Comparison of ENCODE assay signal across 5 worm cellular contexts in the genomic region with DNA sequence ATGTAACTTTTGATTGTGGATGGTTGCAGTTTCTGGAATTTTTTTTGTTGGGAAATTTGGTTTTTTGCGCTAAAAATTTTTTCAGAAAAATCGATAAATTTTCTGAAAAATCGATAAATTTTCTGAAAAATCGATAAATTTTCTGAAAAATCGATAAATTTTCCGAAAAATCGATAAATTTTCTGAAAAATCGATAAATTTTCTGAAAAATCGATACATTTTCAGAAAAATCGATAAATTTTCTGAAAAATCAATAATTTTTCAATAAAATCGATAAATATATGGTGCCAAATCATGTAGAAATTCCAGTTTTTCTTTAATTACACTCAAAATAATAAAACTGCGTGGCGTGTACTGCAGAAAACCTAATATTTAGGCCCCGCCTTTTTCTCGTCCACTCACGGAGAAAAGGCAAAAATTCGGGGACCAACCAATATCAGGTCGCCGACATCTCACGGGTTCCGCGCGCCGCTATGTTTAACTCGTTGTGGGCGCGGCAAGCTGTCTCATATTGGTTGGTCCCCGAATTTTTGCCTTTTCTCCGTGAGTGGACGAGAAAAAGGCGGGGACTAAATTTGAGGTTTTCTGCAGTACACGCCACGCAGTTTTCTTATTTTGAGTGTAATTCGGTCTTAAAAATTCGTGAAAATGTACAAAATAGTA.
TF ChIP-seq lines count a peak whose summit lies in the region.
"Not testable (repeated sequence)": the region's sequence is repeated elsewhere in the genome, so short reads cannot be mapped to it uniquely, and the experiment has no call there.

No protein-coding gene starts in this region.

TF ChIP-seq in whole organism, L3 larva, 47 proteins besides CTCF, POLR2A, EP300 and RAD21:
- TF ChIP-seq ceh-28 (tag; optimal IDR thresholded peaks at IDR 0.05; lab: Kevin White, UChicago): peak; percentile 96
TF ChIP-seq in whole organism, L3 larva: peak in this region for 1; not testable (repeated sequence) for 46.

TF ChIP-seq in whole organism, L4 larva, 104 proteins besides CTCF, POLR2A, EP300 and RAD21:
- TF ChIP-seq ceh-28 (tag; optimal IDR thresholded peaks at IDR 0.05; lab: Kevin White, UChicago) (peak; percentile 80), lin-38 (GFP tag; IDR thresholded peaks at IDR 0.05; lab: Robert Waterston, UW) (0 out of 2 replicates have a peak, but pooled peaks have one; percentile 8)

TF ChIP-seq in whole organism, late embryonic, 69 proteins besides CTCF, POLR2A, EP300 and RAD21:
- TF ChIP-seq ceh-48 (tag; optimal IDR thresholded peaks at IDR 0.05; lab: Kevin White, UChicago): peak; percentile 64
TF ChIP-seq in whole organism, late embryonic: peak in this region for 1; not testable (repeated sequence) for 68.

TF ChIP-seq in whole organism, midembryonic, 9 proteins besides CTCF, POLR2A, EP300 and RAD21:
- TF ChIP-seq T22C8.4 (GFP tag; IDR thresholded peaks at IDR 0.05; lab: Robert Waterston, UW): peak; percentile 91

TF ChIP-seq in whole organism, young adult, 124 proteins besides CTCF, POLR2A, EP300 and RAD21:
- not testable (repeated sequence) for TF ChIP-seq snpc-4 (GFP tag; optimal IDR thresholded peaks at IDR 0.05; lab: Kevin White, UChicago)
- TF ChIP-seq snpc-4 (tag; optimal IDR thresholded peaks at IDR 0.05; lab: Kevin White, UChicago): peak in 3 of 4 experiments; percentile 15 to 83 (median 58)
- TF ChIP-seq snpc-1.1 (tag; optimal IDR thresholded peaks at IDR 0.05; lab: Kevin White, UChicago; ENCODE audit: insufficient read depth): peak; percentile 64
